Worm (Caenorhabditis elegans): ENCODE measurements around the gene irld-60.

Gene irld-60

DNA sequence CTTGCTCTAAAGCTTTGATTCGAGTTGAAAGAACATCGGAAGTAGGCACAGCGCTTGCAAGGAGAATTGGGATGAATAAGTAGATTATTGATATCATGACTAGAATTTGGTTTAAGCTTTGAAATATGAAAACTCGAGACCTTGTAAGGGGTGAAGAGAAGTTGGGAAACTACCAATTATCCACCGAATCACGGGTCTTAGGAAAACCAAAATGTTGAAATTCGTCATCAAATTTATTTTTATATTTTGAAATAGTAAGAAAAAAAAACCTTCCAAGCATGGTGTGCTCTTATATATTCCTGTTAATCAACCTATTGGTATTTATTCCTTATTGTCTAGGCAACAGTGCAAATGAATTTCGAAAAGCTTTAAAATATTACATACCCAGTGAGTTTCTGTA lies at the start of gene irld-60, which contains the start of gene irld-20:
TSS of gene irld-60 (minus strand) at position 101 of the 400 bp plus-strand sequence.
TSS of gene irld-20 (plus strand) at position 279 of the 400 bp plus-strand sequence.
- TF ChIP-seq dao-5 (tag; optimal IDR thresholded peaks at IDR 0.05) (no peak), W03F9.2 (tag; optimal IDR thresholded peaks at IDR 0.05) (no peak)

DNA sequence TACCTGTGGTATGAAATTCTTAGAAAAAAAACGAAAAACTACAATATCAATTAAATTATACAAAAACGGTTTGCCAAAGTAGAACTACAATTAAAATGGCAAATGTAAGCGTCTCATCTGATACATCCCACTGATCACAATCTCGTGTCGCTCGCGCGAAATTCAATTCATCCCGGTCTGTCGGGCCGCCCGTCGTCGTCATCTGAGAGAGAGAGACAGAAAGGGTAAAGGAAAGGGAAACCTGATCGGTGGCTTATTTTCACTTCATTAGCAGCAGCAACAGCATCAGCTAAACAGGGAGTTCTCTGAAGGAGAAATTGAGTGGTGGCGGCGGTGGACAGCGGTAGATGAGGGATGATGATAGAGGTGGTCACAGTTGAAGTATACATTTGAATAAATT lies 49.8 kb upstream of the irld-60 start:
- TF ChIP-seq dao-5 (tag; optimal IDR thresholded peaks at IDR 0.05) (no peak), W03F9.2 (tag; optimal IDR thresholded peaks at IDR 0.05) (no peak), him-1 (tag; optimal IDR thresholded peaks at IDR 0.05) (no peak)

DNA sequence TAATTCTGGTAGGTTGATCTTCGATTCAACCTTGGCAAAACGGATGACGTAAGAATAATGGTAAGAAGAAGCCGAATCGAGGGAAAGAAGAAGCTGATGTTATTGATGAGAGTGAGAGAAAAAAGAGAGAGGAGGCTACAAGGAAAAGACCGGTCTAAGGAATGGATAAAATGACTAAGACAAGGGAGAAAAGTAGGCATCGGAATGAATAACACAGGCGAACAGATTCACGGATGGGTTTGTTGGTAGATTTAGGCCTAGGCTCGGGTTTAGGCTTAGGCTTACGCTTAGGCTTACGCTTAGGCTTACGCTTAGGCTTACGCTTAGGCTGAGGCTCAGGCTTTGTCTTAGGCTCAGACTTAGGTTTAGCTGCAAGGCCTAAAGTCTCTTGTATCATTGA lies 47.7 kb upstream of the irld-60 start, which contains the start of gene agmo-1:
TSS of gene agmo-1 (minus strand) at position 101 of the 400 bp plus-strand sequence.
- no peak for TF ChIP-seq W03F9.2 (tag; optimal IDR thresholded peaks at IDR 0.05)
- no peak for TF ChIP-seq him-1 (tag; optimal IDR thresholded peaks at IDR 0.05)
- no peak for TF ChIP-seq dao-5 (tag; optimal IDR thresholded peaks at IDR 0.05)

DNA sequence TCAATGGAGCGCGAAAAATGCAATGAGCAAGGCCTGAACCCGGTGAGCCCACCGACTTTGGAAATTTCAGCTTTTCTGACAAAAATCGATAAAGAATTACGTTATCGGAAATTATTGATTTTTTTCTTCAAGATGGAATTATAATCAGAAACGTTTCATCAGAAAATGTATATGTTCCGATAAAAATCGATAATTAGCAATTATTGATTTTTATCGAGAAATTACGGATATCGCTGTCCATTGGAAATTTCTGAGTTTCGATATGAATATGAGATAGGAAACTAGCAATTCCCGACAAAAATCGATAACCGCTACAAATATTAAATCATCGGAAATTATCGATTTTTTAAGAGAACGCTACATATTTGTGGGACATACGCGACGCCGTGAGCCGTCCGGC lies 43.5 kb upstream of the irld-60 start:
- TF ChIP-seq dao-5 (tag; optimal IDR thresholded peaks at IDR 0.05) (no peak), W03F9.2 (tag; optimal IDR thresholded peaks at IDR 0.05) (no peak), him-1 (tag; optimal IDR thresholded peaks at IDR 0.05) (no peak)

DNA sequence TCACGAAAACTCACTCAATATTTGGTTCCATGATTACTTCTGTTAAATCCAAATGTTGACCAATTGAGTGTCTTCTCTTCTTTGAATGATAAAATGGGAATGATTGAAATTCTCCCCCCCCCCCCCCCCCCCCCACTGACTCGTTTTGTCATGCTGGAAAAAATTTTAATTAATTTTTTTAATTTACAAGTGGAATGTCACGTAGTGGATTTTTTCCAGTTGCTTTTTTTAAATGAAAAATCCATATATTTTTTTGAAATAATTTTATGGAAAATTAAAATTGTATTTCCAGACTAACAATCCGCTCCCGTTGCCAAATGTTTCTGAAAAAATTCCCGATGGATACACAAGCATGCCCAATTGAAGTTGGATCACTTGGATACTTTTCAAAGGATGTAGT lies 38.7 kb upstream of the irld-60 start, which contains the start of gene BE10.1:
TSS of gene BE10.1 (minus strand) at position 101 of the 400 bp plus-strand sequence.
- TF ChIP-seq W03F9.2 (tag; optimal IDR thresholded peaks at IDR 0.05) = no peak
- TF ChIP-seq him-1 (tag; optimal IDR thresholded peaks at IDR 0.05) = no peak
- no peak for TF ChIP-seq dao-5 (tag; optimal IDR thresholded peaks at IDR 0.05)

DNA sequence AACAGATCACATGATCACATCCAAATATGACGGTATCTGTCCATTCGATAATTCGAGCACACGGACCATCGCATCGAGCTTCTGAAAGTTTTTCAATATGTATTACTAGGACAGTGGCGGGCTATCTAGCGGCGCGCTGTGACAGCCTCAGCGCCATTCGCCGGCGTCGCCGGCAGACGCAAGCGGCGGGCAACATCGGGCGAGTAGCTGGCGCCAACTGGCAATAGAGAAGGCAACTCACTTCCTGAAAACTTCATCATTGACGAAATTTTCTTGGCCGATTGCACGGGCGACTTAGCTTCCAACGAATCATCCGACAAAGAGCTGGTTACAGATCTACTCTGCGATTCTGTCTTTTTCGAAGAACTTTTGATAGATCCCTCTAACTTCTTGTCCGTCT lies 37.5 kb upstream of the irld-60 start:
- no peak for TF ChIP-seq him-1 (tag; optimal IDR thresholded peaks at IDR 0.05)
- no peak for TF ChIP-seq W03F9.2 (tag; optimal IDR thresholded peaks at IDR 0.05)
- TF ChIP-seq dao-5 (tag; optimal IDR thresholded peaks at IDR 0.05) = no peak

DNA sequence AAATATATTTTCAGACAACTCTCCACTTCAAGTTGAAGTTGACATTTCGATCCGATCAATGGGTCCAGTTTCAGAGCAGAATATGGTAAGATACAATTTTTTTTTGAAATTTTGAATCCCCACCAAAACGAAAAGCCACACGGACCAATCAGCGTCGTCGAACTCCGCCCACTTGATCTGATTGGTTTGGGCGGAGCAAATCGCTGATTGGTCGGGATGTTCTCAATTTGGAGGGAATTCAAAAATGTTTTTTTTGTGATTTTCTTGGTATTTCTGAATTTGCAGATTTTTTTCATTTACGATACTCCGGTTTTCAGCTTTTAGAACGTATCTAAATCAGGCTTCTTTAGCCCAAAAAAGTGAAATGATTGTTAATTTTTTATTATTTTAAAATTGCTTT lies 34.7 kb upstream of the irld-60 start:
- TF ChIP-seq him-1 (tag; optimal IDR thresholded peaks at IDR 0.05) = no peak
- TF ChIP-seq W03F9.2 (tag; optimal IDR thresholded peaks at IDR 0.05) = no peak
- no peak for TF ChIP-seq dao-5 (tag; optimal IDR thresholded peaks at IDR 0.05)

DNA sequence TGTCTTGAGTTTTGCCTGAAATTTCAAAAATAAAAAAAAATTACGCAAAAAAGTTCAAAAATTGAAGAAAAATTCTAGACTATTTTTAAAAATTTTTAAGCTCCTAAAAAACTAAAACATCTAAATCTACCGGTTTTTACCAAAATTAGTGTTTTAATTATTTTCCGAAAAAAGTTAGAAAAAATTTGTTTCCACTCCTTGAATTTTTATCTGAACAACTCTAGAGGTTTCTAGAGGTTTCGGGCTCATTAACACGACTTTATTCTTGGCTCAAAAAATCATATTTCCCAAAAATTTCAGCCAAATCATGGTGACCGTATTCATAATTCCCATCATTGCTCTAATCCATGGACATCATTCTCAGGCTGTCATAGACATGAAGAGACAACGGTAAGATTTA lies 34.1 kb upstream of the irld-60 start, which contains the start of gene lgc-37:
TSS of gene lgc-37 (plus strand) at position 301 of the 400 bp plus-strand sequence.
- TF ChIP-seq dao-5 (tag; optimal IDR thresholded peaks at IDR 0.05) (no peak), W03F9.2 (tag; optimal IDR thresholded peaks at IDR 0.05) (no peak), him-1 (tag; optimal IDR thresholded peaks at IDR 0.05) (no peak)

DNA sequence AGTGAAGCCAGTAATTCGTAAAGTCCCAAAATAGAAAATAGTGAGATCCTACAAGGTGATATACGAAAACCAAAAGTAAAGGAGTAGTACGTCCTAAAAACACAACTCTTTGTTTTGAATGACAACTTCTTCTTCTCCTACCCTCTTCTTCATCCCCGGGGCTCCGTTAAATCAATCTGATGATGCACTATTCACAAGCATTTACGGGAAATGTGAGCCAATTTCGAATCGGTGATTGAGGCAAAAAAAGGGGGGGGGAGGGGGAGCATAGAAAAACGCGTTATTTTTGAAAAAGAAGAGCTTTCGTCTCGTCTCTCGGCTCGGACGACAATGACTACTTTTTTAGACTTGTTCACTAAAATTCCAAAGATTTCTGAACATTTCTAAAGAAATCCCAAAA lies 33.1 kb upstream of the irld-60 start:
- TF ChIP-seq W03F9.2 (tag; optimal IDR thresholded peaks at IDR 0.05) = no peak
- no peak for TF ChIP-seq dao-5 (tag; optimal IDR thresholded peaks at IDR 0.05)
- TF ChIP-seq him-1 (tag; optimal IDR thresholded peaks at IDR 0.05) = no peak

DNA sequence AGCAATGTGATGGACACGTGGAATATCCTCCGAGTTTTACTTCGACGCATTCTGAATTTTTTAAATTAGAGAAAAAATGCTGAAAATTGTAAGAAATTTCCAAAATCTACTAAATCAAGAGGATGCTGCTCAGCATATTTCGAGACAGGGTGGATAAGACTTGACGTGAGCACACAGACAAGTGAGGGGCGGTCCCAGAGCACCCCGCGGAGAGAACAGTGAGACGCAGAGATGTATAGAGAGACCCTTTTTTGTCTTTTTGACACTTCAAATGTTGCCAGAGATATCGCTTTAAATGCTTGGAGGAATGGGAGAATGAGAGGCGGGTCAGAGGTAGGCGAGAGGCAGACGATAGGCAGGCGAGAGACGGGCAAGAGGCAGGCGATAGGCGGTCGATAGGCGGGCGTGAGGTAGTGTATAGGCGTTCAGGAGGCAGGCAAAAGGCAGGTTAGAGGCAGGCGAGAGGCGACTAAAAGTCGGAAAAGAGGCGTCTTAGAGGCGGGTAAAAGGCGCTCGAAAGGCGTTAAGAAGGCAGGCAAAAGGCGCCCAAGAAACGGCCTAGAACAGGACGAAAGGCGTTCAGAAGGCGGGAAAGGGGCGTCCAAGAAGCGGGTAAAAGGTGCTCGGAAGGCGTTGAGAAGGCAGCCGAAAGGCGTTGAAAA lies 29.1 kb upstream of the irld-60 start, which contains the start of gene gab-1:
TSS of gene gab-1 (minus strand) at position 51 of the 662 bp plus-strand sequence.
- TF ChIP-seq W03F9.2 (tag; optimal IDR thresholded peaks at IDR 0.05) (no peak), dao-5 (tag; optimal IDR thresholded peaks at IDR 0.05) (no peak), him-1 (tag; optimal IDR thresholded peaks at IDR 0.05) (no peak)

DNA sequence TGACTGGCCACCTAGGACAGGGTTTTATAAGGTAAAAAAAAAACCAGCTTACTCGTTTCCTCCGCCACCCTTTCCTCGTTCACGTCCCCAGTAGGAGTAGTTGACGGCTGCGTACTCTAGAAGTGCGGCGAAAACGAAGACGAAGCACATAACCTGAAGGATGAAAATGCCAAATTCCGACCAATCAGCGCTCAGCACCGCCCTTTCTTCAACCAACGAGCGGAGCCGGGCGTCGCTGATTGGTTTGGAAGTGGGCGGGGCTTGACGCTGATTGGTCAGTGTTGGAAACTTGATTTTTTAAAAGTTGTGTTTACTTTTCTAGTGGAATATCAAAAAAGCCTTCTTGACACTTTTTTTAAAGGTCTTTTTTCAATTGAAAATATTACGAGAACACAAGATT lies 23.0 kb upstream of the irld-60 start:
- TF ChIP-seq him-1 (tag; optimal IDR thresholded peaks at IDR 0.05) (no peak), dao-5 (tag; optimal IDR thresholded peaks at IDR 0.05) (no peak), W03F9.2 (tag; optimal IDR thresholded peaks at IDR 0.05) (no peak)

DNA sequence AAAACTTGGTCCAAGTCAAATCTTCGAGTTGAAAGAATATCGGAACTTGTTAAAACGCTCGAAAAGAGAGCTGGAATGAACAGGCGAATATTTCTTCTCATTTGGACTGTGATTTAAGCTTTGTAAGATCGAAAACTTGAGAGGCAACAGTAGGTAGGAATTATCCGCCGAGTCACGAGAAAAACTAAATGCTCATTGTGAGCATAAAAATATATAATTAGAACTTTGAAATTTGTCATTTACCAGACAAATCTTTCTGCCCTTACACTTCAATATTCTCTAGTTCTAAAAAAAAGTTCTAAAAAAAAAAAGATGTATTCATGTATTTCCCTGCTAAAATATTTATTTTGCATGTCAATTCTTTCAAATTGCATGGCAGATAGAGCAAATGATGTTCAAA lies 13.5 kb upstream of the irld-60 start, which contains the start of the genes irld-19 and irld-61:
TSS of gene irld-19 (minus strand) at position 101 of the 400 bp plus-strand sequence.
TSS of gene irld-61 (plus strand) at position 313 of the 400 bp plus-strand sequence.
- TF ChIP-seq dao-5 (tag; optimal IDR thresholded peaks at IDR 0.05) = no peak
- no peak for TF ChIP-seq W03F9.2 (tag; optimal IDR thresholded peaks at IDR 0.05)
- no peak for TF ChIP-seq him-1 (tag; optimal IDR thresholded peaks at IDR 0.05)

DNA sequence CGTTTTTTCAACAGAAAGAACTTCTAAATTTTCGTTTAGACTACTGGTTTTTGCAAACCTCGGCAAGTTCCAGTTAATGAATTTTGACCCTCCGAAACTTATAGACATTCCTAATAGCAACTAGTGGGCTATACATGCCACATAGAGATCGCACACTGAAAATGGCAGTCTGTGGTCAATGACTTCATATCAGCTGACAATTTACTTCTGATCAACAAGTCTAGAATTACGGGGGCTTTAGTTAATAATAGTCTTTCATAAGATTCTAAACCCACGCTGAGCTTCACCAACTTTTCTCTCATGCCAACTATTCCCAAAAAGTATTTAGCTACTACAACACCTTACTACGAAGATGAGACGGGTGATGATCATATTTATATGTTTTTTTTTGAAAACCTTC lies 6.6 kb upstream of the irld-60 start, which contains the start of gene srw-9:
TSS of gene srw-9 (plus strand) at position 301 of the 400 bp plus-strand sequence.
- TF ChIP-seq him-1 (tag; optimal IDR thresholded peaks at IDR 0.05) (no peak), dao-5 (tag; optimal IDR thresholded peaks at IDR 0.05) (no peak), W03F9.2 (tag; optimal IDR thresholded peaks at IDR 0.05) (no peak)

DNA sequence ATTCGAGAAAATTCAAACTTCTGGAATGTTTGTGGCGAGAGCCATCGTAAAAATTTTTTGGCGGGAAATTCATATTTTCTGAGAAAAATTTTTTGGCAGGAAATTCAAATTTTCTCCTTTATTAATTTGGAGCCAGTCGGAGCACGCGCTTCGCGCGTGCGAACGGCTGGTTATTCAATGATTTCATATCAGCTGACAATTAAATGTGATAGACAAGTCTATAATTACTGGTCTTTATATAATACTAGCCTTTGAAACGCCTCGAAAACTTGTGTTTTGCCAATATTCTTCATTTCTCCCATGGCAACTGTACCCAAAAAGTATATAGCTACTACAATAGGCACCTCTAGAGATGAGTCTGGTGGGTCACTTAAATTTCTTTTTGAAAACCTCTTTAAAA lies 4.3 kb upstream of the irld-60 start, which contains the start of gene srw-10:
TSS of gene srw-10 (plus strand) at position 301 of the 400 bp plus-strand sequence.
- no peak for TF ChIP-seq dao-5 (tag; optimal IDR thresholded peaks at IDR 0.05)
- no peak for TF ChIP-seq W03F9.2 (tag; optimal IDR thresholded peaks at IDR 0.05)
- no peak for TF ChIP-seq him-1 (tag; optimal IDR thresholded peaks at IDR 0.05)
